Worm (Caenorhabditis elegans) whole organism, mixed stage, embryonic: ENCODE measurements around the gene rap-3.
"Not testable (repeated sequence)": the region's sequence is repeated elsewhere in the genome, so short reads cannot be mapped to it uniquely, and the experiment has no call there.

ENCODE experiments used
- cnd-1 ChIP-seq: fragments of 200-800 bp; sonication (Bioruptor generic); optimal IDR thresholded peaks from 2 replicates; lab custom pipeline; 2018; ENCODE audit warnings: mild to moderate bottlenecking, missing genetic modification characterization, missing compliant biosample characterization
- lsy-2 ChIP-seq: fragments of 150-350 bp; optimal IDR thresholded peaks from 2 replicates; lab custom pipeline; 2014; ENCODE audit warnings: missing biosample characterization, missing genetic modification characterization
- unc-39 ChIP-seq: fragments of 150-350 bp; optimal IDR thresholded peaks from 2 replicates; lab custom pipeline; 2014; ENCODE audit warnings: missing biosample characterization, missing genetic modification characterization
- ztf-11 ChIP-seq: fragments of 150-350 bp; optimal IDR thresholded peaks from 2 replicates; lab custom pipeline; 2014; ENCODE audit warnings: missing biosample characterization, missing genetic modification characterization

DNA sequence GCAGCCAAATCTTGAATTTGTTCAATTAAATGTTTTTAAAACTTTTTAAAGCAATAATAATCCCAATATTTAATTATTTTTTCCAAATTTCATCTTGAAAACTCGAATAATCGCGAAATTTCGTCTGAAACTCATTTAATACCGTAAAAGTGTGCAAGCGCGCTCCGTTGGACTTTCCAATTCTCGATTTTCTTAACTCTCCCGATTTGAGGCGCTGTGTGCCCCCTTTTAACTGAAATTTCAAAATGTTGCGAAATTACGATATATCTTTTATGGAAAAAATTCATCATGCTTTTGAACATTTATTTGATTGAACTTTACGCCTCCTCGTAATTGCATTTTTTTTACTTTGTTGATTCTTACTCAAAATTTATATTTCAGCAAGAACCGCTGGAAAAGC, 25.3 kb downstream of the rap-3 start, which contains the start of gene R07H5.11:
- TF ChIP-seq lsy-2 (tag; lab: Kevin White, UChicago); ztf-11; unc-39; cnd-1 (tag; lab: Kevin White, UChicago): not testable (repeated sequence)
